Fruit fly (Drosophila melanogaster): ENCODE results near the gene pira.

The pira gene

DNA sequence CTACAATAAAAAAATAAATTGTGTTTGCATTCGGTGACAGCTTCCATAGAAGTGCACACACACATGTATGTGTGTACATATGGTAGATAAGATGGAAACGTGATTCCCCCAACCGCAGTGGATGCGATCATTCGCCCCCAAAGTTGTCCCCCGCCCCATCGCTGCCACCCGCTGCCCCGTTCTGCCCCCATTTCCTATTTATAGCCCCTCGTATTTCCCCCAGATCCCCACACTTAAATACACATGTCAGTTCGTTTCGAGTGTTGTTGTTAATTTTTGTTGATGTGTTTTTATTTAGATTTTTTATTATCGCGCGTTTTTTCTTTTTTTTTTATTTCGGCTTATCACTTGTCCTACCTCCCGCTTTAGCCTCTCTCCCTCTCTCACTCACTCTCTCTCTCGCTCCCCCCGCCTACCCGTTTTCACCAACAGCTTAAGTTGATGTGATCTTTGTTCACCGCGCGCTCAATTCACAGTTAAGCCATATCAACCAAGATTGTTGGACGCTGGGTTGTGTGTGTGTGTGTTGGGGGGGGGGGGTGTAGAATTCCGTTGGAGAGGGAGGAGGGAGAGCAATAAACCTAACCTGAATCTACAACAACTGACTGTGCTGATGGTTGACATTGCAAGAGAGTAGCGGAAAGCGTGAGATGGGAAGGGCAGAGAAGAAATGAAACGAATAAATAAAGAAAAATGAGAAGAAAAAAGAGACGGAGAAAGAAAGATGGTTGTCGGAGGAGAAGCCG is 9.6 kb downstream of the pira start (continued):
- TF ChIP-seq CG15269 (tag; optimal IDR thresholded peaks at IDR 0.05) (no peak), Hmx (GFP tag; optimal IDR thresholded peaks at IDR 0.05) (no peak), lmd (GFP tag; IDR thresholded peaks at IDR 0.05) (no peak), CG6689 (GFP tag; IDR thresholded peaks at IDR 0.05) (no peak), yki (optimal IDR thresholded peaks at IDR 0.05) (no peak), H2.0 (GFP tag; IDR thresholded peaks at IDR 0.05) (peak; percentile 48; the same call in 1 of the 2 replicates), caup (GFP tag; optimal IDR thresholded peaks at IDR 0.05; ENCODE audit: severe bottlenecking) (peak; percentile 2), cg (GFP tag; optimal IDR thresholded peaks at IDR 0.05) (peak; percentile 74), CG9437 (GFP tag; optimal IDR thresholded peaks at IDR 0.05) (no peak), ci (GFP tag; IDR thresholded peaks at IDR 0.05) (peak; percentile 46; the same call in 1 of the 3 replicates), CG15073 (GFP tag; optimal IDR thresholded peaks at IDR 0.05) (no peak), CG7745 (tag; optimal IDR thresholded peaks at IDR 0.05) (no peak), ranshi (GFP tag; IDR thresholded peaks at IDR 0.05) (0 out of 2 replicates have a peak, but pooled peaks have one; percentile 8), CG18011 (GFP tag; optimal IDR thresholded peaks at IDR 0.05) (no peak), fd64A (GFP tag; optimal IDR thresholded peaks at IDR 0.05) (no peak), pita (GFP tag; optimal IDR thresholded peaks at IDR 0.05) (no peak), CG4617 (GFP tag; optimal IDR thresholded peaks at IDR 0.05; ENCODE audit: borderline replicate concordance) (no peak), CG12155 (GFP tag; optimal IDR thresholded peaks at IDR 0.05) (no peak), CG7928 (GFP tag; optimal IDR thresholded peaks at IDR 0.05) (no peak), inv (GFP tag; IDR thresholded peaks at IDR 0.05; ENCODE audit: partially characterized antibody) (no peak), Gug (GFP tag; IDR thresholded peaks at IDR 0.05) (0 out of 4 replicates have a peak, but pooled peaks have one; percentile 3), CG1602 (GFP tag; optimal IDR thresholded peaks at IDR 0.05) (no peak), Ravus (GFP tag; IDR thresholded peaks at IDR 0.05) (no peak), hth (optimal IDR thresholded peaks at IDR 0.05) (no peak), grn (GFP tag; optimal IDR thresholded peaks at IDR 0.05) (peak; percentile 81), sens (GFP tag) (peak; percentile 62), Ssrp (tag; optimal IDR thresholded peaks at IDR 0.05) (no peak), fu2 (GFP tag; optimal IDR thresholded peaks at IDR 0.05) (no peak), trem (tag; optimal IDR thresholded peaks at IDR 0.05) (no peak), Jarid2 (GFP tag; optimal IDR thresholded peaks at IDR 0.05) (no peak), ato (GFP tag; IDR thresholded peaks at IDR 0.05; ENCODE audit: partially characterized antibody) (no peak), HLH3B (GFP tag; IDR thresholded peaks at IDR 0.05) (no peak; the same call in 1 of the 2 replicates), HLHmδ (GFP tag; optimal IDR thresholded peaks at IDR 0.05) (peak; percentile 27), CG5953 (GFP tag; IDR thresholded peaks at IDR 0.05) (no peak), CG33213 (GFP tag; optimal IDR thresholded peaks at IDR 0.05) (no peak), tup (GFP tag; optimal IDR thresholded peaks at IDR 0.05) (no peak), unpg (GFP tag; optimal IDR thresholded peaks at IDR 0.05) (no peak), CG18599 (GFP tag; optimal IDR thresholded peaks at IDR 0.05) (no peak), amos (GFP tag; IDR thresholded peaks at IDR 0.05; ENCODE audit: partially characterized antibody) (no peak), CG16779 (GFP tag; IDR thresholded peaks at IDR 0.05) (no peak), CG12071 (GFP tag; optimal IDR thresholded peaks at IDR 0.05) (no peak), CG18262 (tag; optimal IDR thresholded peaks at IDR 0.05) (no peak), sqz (GFP tag; optimal IDR thresholded peaks at IDR 0.05) (peak; percentile 95), gt (GFP tag; IDR thresholded peaks at IDR 0.05) (no peak), Mad (GFP tag; optimal IDR thresholded peaks at IDR 0.05) (no peak), CG1647 (GFP tag; optimal IDR thresholded peaks at IDR 0.05) (no peak), CG11093 (GFP tag; IDR thresholded peaks at IDR 0.05) (no peak), Sin3A (optimal IDR thresholded peaks at IDR 0.05) (no peak), phol (tag; optimal IDR thresholded peaks at IDR 0.05) (no peak), YL-1 (GFP tag; optimal IDR thresholded peaks at IDR 0.05) (no peak), CG13894 (tag; optimal IDR thresholded peaks at IDR 0.05) (no peak)

Measured in whole organism, embryonic.